Fruit fly (Drosophila melanogaster) whole organism, prepupa: ENCODE results near the gene fy.
A peak's percentile ranks its signal among the peaks of the same experiment; 100 is the strongest.

Experiments used
- Blimp-1 ChIP-seq: fragments of 200-800 bp; sonication (Bioruptor generic); optimal IDR thresholded peaks from 3 replicates; lab custom pipeline; 2017; ENCODE audit warnings: missing biosample characterization, missing genetic modification characterization, mild to moderate bottlenecking, moderate library complexity, missing genetic modification reagents
- CG10631 ChIP-seq: fragments of 200-800 bp; sonication (Bioruptor generic); optimal IDR thresholded peaks from 2 replicates; lab custom pipeline; 2016; ENCODE audit warnings: missing biosample characterization, missing genetic modification characterization
- CG10669 ChIP-seq: fragments of 200-800 bp; sonication (Bioruptor generic); optimal IDR thresholded peaks from 3 replicates; lab custom pipeline; 2018; ENCODE audit warnings: missing biosample characterization, mild to moderate bottlenecking, missing genetic modification characterization, moderate library complexity
- CG11902 ChIP-seq: fragments of 200-800 bp; sonication (Bioruptor generic); optimal IDR thresholded peaks from 3 replicates; lab custom pipeline; 2016; ENCODE audit warnings: missing biosample characterization, missing genetic modification characterization
- CG15336 ChIP-seq: fragments of 200-800 bp; sonication (Bioruptor generic); IDR thresholded peaks from 2 replicates; pipeline ENCODE4 v1.3.6; 2022; ENCODE audit warnings: missing biosample characterization, missing genetic modification characterization
- CG16779 ChIP-seq: fragments of 200-800 bp; sonication (Bioruptor generic); optimal IDR thresholded peaks from 3 replicates; lab custom pipeline; 2017; ENCODE audit warnings: missing biosample characterization, mild to moderate bottlenecking, missing genetic modification characterization
- CG3032 ChIP-seq: fragments of 200-800 bp; optimal IDR thresholded peaks from 2 replicates; lab custom pipeline; 2019; ENCODE audit warnings: missing biosample characterization, mild to moderate bottlenecking, missing genetic modification characterization, moderate library complexity
- CG31627 ChIP-seq: fragments of 200-800 bp; sonication (Bioruptor generic); optimal IDR thresholded peaks from 3 replicates; lab custom pipeline; 2016; ENCODE audit warnings: missing biosample characterization, missing genetic modification characterization
- CG32006 ChIP-seq: fragments of 200-800 bp; sonication (Bioruptor generic); optimal IDR thresholded peaks from 3 replicates; lab custom pipeline; 2017; ENCODE audit warnings: missing biosample characterization, mild to moderate bottlenecking, missing genetic modification characterization
- CG34406 ChIP-seq: fragments of 200-800 bp; sonication (Bioruptor generic); optimal IDR thresholded peaks from 3 replicates; lab custom pipeline; 2016; ENCODE audit warnings: missing biosample characterization, missing genetic modification characterization
- CG3919 ChIP-seq: fragments of 200-800 bp; sonication (Bioruptor generic); optimal IDR thresholded peaks from 3 replicates; lab custom pipeline; 2016; ENCODE audit warnings: missing biosample characterization, missing genetic modification characterization
- CG4318 ChIP-seq: fragments of 200-800 bp; sonication (Bioruptor generic); optimal IDR thresholded peaks from 3 replicates; lab custom pipeline; 2017; ENCODE audit warnings: missing biosample characterization, mild to moderate bottlenecking, missing genetic modification characterization
- CG6163 ChIP-seq: fragments of 200-800 bp; sonication (Bioruptor generic); IDR thresholded peaks from 3 replicates; pipeline ENCODE4 v1.3.6; 2022; ENCODE audit warnings: missing biosample characterization, missing genetic modification characterization
- CG6854 ChIP-seq: fragments of 200-800 bp; sonication (Bioruptor generic); optimal IDR thresholded peaks from 2 replicates; lab custom pipeline; 2017; ENCODE audit warnings: missing biosample characterization, mild to moderate bottlenecking, missing genetic modification characterization
- CG8319 ChIP-seq: fragments of 200-800 bp; sonication (Bioruptor generic); optimal IDR thresholded peaks from 3 replicates; lab custom pipeline; 2016; ENCODE audit warnings: missing biosample characterization, missing genetic modification characterization
- CG8632 ChIP-seq: fragments of 200-800 bp; sonication (Bioruptor generic); optimal IDR thresholded peaks from 3 replicates; lab custom pipeline; 2016; ENCODE audit warnings: missing biosample characterization, missing genetic modification characterization
- Eip75B ChIP-seq: fragments of 200-800 bp; sonication (Bioruptor generic); optimal IDR thresholded peaks from 3 replicates; lab custom pipeline; 2016; ENCODE audit warnings: missing biosample characterization, missing genetic modification characterization
- Eip78C ChIP-seq: fragments of 200-800 bp; sonication (Bioruptor generic); peaks from one replicate; lab custom pipeline; 2016; ENCODE audit warnings: missing biosample characterization, missing genetic modification characterization
- Eip93F ChIP-seq: fragments of 200-800 bp; sonication (Bioruptor generic); optimal IDR thresholded peaks from 2 replicates; lab custom pipeline; 2016; ENCODE audit warnings: missing biosample characterization, mild to moderate bottlenecking, missing genetic modification characterization
- Ets21C ChIP-seq: fragments of 200-800 bp; sonication (Bioruptor generic); optimal IDR thresholded peaks from 3 replicates; lab custom pipeline; 2016; ENCODE audit warnings: missing biosample characterization, missing genetic modification characterization
- Ets96B ChIP-seq: fragments of 200-800 bp; optimal IDR thresholded peaks from 2 replicates; lab custom pipeline; 2019; ENCODE audit warnings: missing biosample characterization, mild to moderate bottlenecking, missing genetic modification characterization, moderate library complexity
- Gug ChIP-seq: fragments of 200-800 bp; sonication (Bioruptor generic); IDR thresholded peaks from 2 replicates; pipeline ENCODE4 v1.3.6; 2022; ENCODE audit warnings: missing biosample characterization, missing genetic modification characterization
- Lpt ChIP-seq: fragments of 200-800 bp; sonication (Bioruptor generic); optimal IDR thresholded peaks from 3 replicates; lab custom pipeline; 2016; ENCODE audit warnings: missing biosample characterization, missing genetic modification characterization
- Met ChIP-seq: fragments of 200-800 bp; sonication (Bioruptor generic); optimal IDR thresholded peaks from 3 replicates; lab custom pipeline; 2016; ENCODE audit warnings: missing biosample characterization, missing genetic modification characterization
- OdsH ChIP-seq: fragments of 200-800 bp; sonication (Bioruptor generic); optimal IDR thresholded peaks from 3 replicates; lab custom pipeline; 2016; ENCODE audit warnings: missing biosample characterization, missing genetic modification characterization
- Smox ChIP-seq: fragments of 200-800 bp; sonication (Bioruptor generic); optimal IDR thresholded peaks from 3 replicates; lab custom pipeline; 2016; ENCODE audit warnings: missing biosample characterization, missing genetic modification characterization
- Sox102F ChIP-seq: fragments of 200-800 bp; sonication (Bioruptor generic); optimal IDR thresholded peaks from 2 replicates; lab custom pipeline; 2016; ENCODE audit warnings: missing biosample characterization, mild to moderate bottlenecking, missing genetic modification characterization
- Sox14 ChIP-seq: fragments of 200-800 bp; sonication (Bioruptor generic); optimal IDR thresholded peaks from 3 replicates; lab custom pipeline; 2016; ENCODE audit warnings: missing biosample characterization, missing genetic modification characterization
- achi ChIP-seq: fragments of 200-800 bp; sonication (Bioruptor generic); optimal IDR thresholded peaks from 3 replicates; lab custom pipeline; 2016; ENCODE audit warnings: missing biosample characterization, missing genetic modification characterization
- acj6 ChIP-seq: fragments of 200-800 bp; sonication (Bioruptor generic); optimal IDR thresholded peaks from 3 replicates; lab custom pipeline; 2016; ENCODE audit warnings: missing biosample characterization, missing genetic modification characterization
- cyc ChIP-seq: fragments of 200-800 bp; sonication (Bioruptor generic); optimal IDR thresholded peaks from 3 replicates; lab custom pipeline; 2016; ENCODE audit warnings: missing biosample characterization, missing genetic modification characterization
- dac ChIP-seq: fragments of 200-800 bp; sonication (Bioruptor generic); optimal IDR thresholded peaks from 2 replicates; lab custom pipeline; 2017; ENCODE audit warnings: missing biosample characterization, mild to moderate bottlenecking, missing genetic modification characterization
- esn ChIP-seq: fragments of 200-800 bp; sonication (Bioruptor generic); optimal IDR thresholded peaks from 2 replicates; lab custom pipeline; 2016; ENCODE audit warnings: missing biosample characterization, mild to moderate bottlenecking, missing genetic modification characterization, moderate library complexity
- fd59A ChIP-seq: fragments of 200-800 bp; sonication (Bioruptor generic); optimal IDR thresholded peaks from 2 replicates; lab custom pipeline; 2017; ENCODE audit warnings: missing biosample characterization, mild to moderate bottlenecking, missing genetic modification characterization, missing genetic modification reagents
- fkh ChIP-seq: fragments of 200-800 bp; sonication (Bioruptor generic); optimal IDR thresholded peaks from 3 replicates; lab custom pipeline; 2017; ENCODE audit warnings: missing biosample characterization, mild to moderate bottlenecking, missing genetic modification characterization, moderate library complexity
- net ChIP-seq: fragments of 200-800 bp; sonication (Bioruptor generic); optimal IDR thresholded peaks from 3 replicates; lab custom pipeline; 2016; ENCODE audit warnings: missing biosample characterization, missing genetic modification characterization
- pdm3 ChIP-seq: fragments of 200-800 bp; sonication (Bioruptor generic); optimal IDR thresholded peaks from 3 replicates; lab custom pipeline; 2016; ENCODE audit warnings: missing biosample characterization, missing genetic modification characterization
- salr ChIP-seq, 2 experiments: fragments of 200-800 bp; sonication (Bioruptor generic); optimal IDR thresholded peaks; 3 replicates each; lab custom pipeline; 2016 to 2018; ENCODE audit warnings: missing biosample characterization in 2 of 2, missing genetic modification characterization in 2 of 2, mild to moderate bottlenecking in 1 of 2
- svp ChIP-seq: fragments of 200-800 bp; sonication (Bioruptor generic); peaks from one replicate; lab custom pipeline; 2016; ENCODE audit warnings: missing biosample characterization, missing genetic modification characterization
- topi ChIP-seq: fragments of 200-800 bp; sonication (Bioruptor generic); optimal IDR thresholded peaks from 3 replicates; lab custom pipeline; 2016; ENCODE audit warnings: missing biosample characterization, missing genetic modification characterization
- vri ChIP-seq: fragments of 200-800 bp; sonication (Bioruptor generic); optimal IDR thresholded peaks from 3 replicates; lab custom pipeline; 2016; ENCODE audit warnings: missing biosample characterization, mild to moderate bottlenecking, missing genetic modification characterization

Gene fy

dm6 chr2L:8438052-8438451 is 35.0 kb upstream of the fy start, which contains the start of gene mus201:
mus201 (plus strand) TSS chr2L:8438169.
- no peak for TF ChIP-seq cyc

dm6 chr2L:8437176-8437575 is 34.1 kb upstream of the fy start, which contains the start of the genes D12 and Chrac-14:
D12 (minus strand) TSS chr2L:8437365.
Chrac-14 (plus strand) TSS chr2L:8437405.
- TF ChIP-seq CG6163 (0 out of 3 replicates have a peak, but pooled peaks have one; percentile 27), fkh (peak; percentile 88), pdm3 (GFP tag; lab: Kevin White, UChicago) (no peak), Eip75B (GFP tag; lab: Kevin White, UChicago) (no peak), cyc (no peak), esn (GFP tag; lab: Kevin White, UChicago) (peak; percentile 25), Lpt (GFP tag; lab: Kevin White, UChicago) (no peak), Gug (no peak)

dm6 chr2L:8433512-8433911 is 30.4 kb upstream of the fy start, which contains the start of gene grk:
grk (minus strand) TSS chr2L:8433598.
- TF ChIP-seq Smox (no peak), OdsH (GFP tag; lab: Kevin White, UChicago) (no peak), achi (GFP tag; lab: Kevin White, UChicago) (no peak), CG32006 (GFP tag; lab: Kevin White, UChicago) (no peak), dac (GFP tag; lab: Kevin White, UChicago) (no peak)

dm6 chr2L:8432130-8432529 is 29.1 kb upstream of the fy start:
- TF ChIP-seq Sox102F: no peak
- no peak for TF ChIP-seq CG10669 (GFP tag; lab: Kevin White, UChicago)
- no peak for TF ChIP-seq fkh
- TF ChIP-seq Eip78C (GFP tag; lab: Kevin White, UChicago): no peak
- TF ChIP-seq topi (GFP tag; lab: Kevin White, UChicago): no peak
- TF ChIP-seq CG11902 (GFP tag; lab: Kevin White, UChicago): no peak
- no peak for TF ChIP-seq CG4318 (GFP tag; lab: Kevin White, UChicago)
- TF ChIP-seq fd59A (GFP tag; lab: Kevin White, UChicago): no peak
- no peak for TF ChIP-seq CG3919 (GFP tag; lab: Kevin White, UChicago)
- TF ChIP-seq svp (GFP tag; lab: Kevin White, UChicago): no peak
- no peak for TF ChIP-seq Gug
- no peak for TF ChIP-seq CG34406
- no peak for TF ChIP-seq salr (GFP tag; optimal IDR thresholded peaks at IDR 0.05; lab: Kevin White, UChicago)

- TF ChIP-seq Ets96B: no peak
- no peak for TF ChIP-seq acj6 (GFP tag; lab: Kevin White, UChicago)
- no peak for TF ChIP-seq CG6854 (GFP tag; lab: Kevin White, UChicago)
- no peak for TF ChIP-seq Sox14 (GFP tag; lab: Kevin White, UChicago)
- TF ChIP-seq CG10631: no peak
- peak; percentile 74 for TF ChIP-seq svp (GFP tag; lab: Kevin White, UChicago)
- no peak for TF ChIP-seq fd59A (GFP tag; lab: Kevin White, UChicago)
- TF ChIP-seq Smox: no peak
These were observed 23.7 kb upstream of the fy start for dm6 chr2L:8426801-8427200.

dm6 chr2L:8425962-8426759 is 23.1 kb upstream of the fy start:
- TF ChIP-seq CG15336 (GFP tag; lab: Robert Waterston, UW): 0 out of 2 replicates have a peak, but pooled peaks have one; percentile 9
- TF ChIP-seq CG16779: no peak
- TF ChIP-seq esn (GFP tag; lab: Kevin White, UChicago): peak; percentile 5
- no peak for TF ChIP-seq CG3919 (GFP tag; lab: Kevin White, UChicago)
- no peak for TF ChIP-seq Lpt (GFP tag; lab: Kevin White, UChicago)
- no peak for TF ChIP-seq OdsH (GFP tag; lab: Kevin White, UChicago)
- peak; percentile 42 for TF ChIP-seq vri (GFP tag; lab: Kevin White, UChicago)
- peak; percentile 72 for TF ChIP-seq Eip93F (GFP tag; lab: Kevin White, UChicago)
- no peak for TF ChIP-seq CG3032 (tag; lab: Kevin White, UChicago)
- TF ChIP-seq CG8632 (GFP tag; lab: Kevin White, UChicago): no peak
- TF ChIP-seq CG8319: no peak
- TF ChIP-seq Met: no peak
- TF ChIP-seq CG6854 (GFP tag; lab: Kevin White, UChicago): no peak
- TF ChIP-seq Blimp-1 (GFP tag; lab: Kevin White, UChicago): no peak
- no peak for TF ChIP-seq Ets21C
- TF ChIP-seq dac (GFP tag; lab: Kevin White, UChicago): no peak
- no peak for TF ChIP-seq CG31627 (GFP tag; lab: Kevin White, UChicago)
- peak; percentile 85 for TF ChIP-seq svp (GFP tag; lab: Kevin White, UChicago)
- TF ChIP-seq Gug: no peak
- TF ChIP-seq net (GFP tag; lab: Kevin White, UChicago): no peak
- TF ChIP-seq Eip78C (GFP tag; lab: Kevin White, UChicago): peak; percentile 57
